Worm (Caenorhabditis elegans) whole organism, L3 larva: ENCODE results near the gene dpff-1.

ENCODE experiments used
- ZK546.5 ChIP-seq: sonication (generic microtip); optimal IDR thresholded peaks from 2 replicates; lab custom pipeline; 2017; ENCODE audit warnings: missing biosample characterization, missing genetic modification characterization
- aly-2 ChIP-seq: fragments of 150-350 bp; optimal IDR thresholded peaks from 2 replicates; lab custom pipeline; 2014; ENCODE audit warnings: missing biosample characterization, missing genetic modification characterization
- egl-5 ChIP-seq: fragments of 150-350 bp; optimal IDR thresholded peaks from 2 replicates; lab custom pipeline; 2017; ENCODE audit warnings: missing biosample characterization, missing genetic modification reagents, missing genetic modification characterization, inconsistent platforms
- elt-1 ChIP-seq: fragments of 150-350 bp; optimal IDR thresholded peaks from 2 replicates; lab custom pipeline; 2014; ENCODE audit warnings: missing biosample characterization, missing genetic modification characterization
- fkh-10 ChIP-seq: sonication (generic microtip); optimal IDR thresholded peaks from 2 replicates; lab custom pipeline; 2017; ENCODE audit warnings: missing biosample characterization, missing genetic modification reagents, missing genetic modification characterization
- ztf-4 ChIP-seq: fragments of 150-350 bp; optimal IDR thresholded peaks from 2 replicates; lab custom pipeline; 2014; ENCODE audit warnings: missing biosample characterization, missing genetic modification characterization

DNA sequence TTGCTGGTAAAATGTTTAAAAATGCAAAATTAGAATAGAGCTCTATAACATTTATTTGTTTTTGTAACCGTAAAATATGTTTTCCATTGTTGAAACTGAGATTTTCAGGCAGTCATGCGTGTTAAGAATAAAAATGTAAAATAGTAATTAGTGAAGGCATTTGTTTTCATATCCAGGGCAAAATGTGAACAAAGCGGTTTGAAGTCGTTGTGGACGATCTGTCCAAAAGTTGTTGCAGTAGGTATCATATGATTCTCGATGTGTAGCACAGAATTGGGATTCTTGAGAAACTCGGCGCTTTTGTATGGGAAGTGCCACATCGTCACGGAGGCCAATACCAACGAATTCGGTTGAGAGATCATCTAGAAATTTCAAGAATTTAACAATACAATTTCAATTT lies 23.9 kb downstream of the dpff-1 start:
- TF ChIP-seq elt-1 (tag; lab: Kevin White, UChicago) (no peak), fkh-10 (no peak), egl-5 (tag; lab: Kevin White, UChicago) (no peak), ztf-4 (tag; lab: Kevin White, UChicago) (no peak), aly-2 (no peak), ZK546.5 (tag; lab: Kevin White, UChicago) (no peak)
